Worm (Caenorhabditis elegans): ENCODE results near the gene T14A8.2.

The T14A8.2 gene

ce11 chrIV:7816402-7817102, 5.9 kb downstream of the T14A8.2 start:
- TF ChIP-seq aly-2 (tag; optimal IDR thresholded peaks at IDR 0.05) (no peak), unc-39 (tag; optimal IDR thresholded peaks at IDR 0.05) (no peak), lin-15B (tag; optimal IDR thresholded peaks at IDR 0.05) (no peak), nfya-1 (tag; optimal IDR thresholded peaks at IDR 0.05; ENCODE audit: insufficient read depth) (peak; percentile 11), unc-62 (GFP tag; optimal IDR thresholded peaks at IDR 0.05) (no peak), pha-4 (tag; optimal IDR thresholded peaks at IDR 0.05) (peak; percentile 4), sea-2 (GFP tag; optimal IDR thresholded peaks at IDR 0.05) (no peak), elt-2 (tag; optimal IDR thresholded peaks at IDR 0.05) (no peak), ceh-82 (tag; optimal IDR thresholded peaks at IDR 0.05) (no peak), nhr-43 (tag; optimal IDR thresholded peaks at IDR 0.05; ENCODE audit: poor library complexity, severe bottlenecking) (peak; percentile 38), egl-5 (tag; optimal IDR thresholded peaks at IDR 0.05) (peak; percentile 80), nhr-25 (tag; optimal IDR thresholded peaks at IDR 0.05) (no peak)

ce11 chrIV:7815683-7816183, 6.7 kb downstream of the T14A8.2 start, which contains the start of gene cdgs-1:
cdgs-1 (minus strand) TSS chrIV:7815733.
- TF ChIP-seq mdl-1 (tag; optimal IDR thresholded peaks at IDR 0.05) (peak; percentile 26), fkh-10 (GFP tag; optimal IDR thresholded peaks at IDR 0.05) (peak; percentile 72), hmg-11 (tag; optimal IDR thresholded peaks at IDR 0.05) (no peak), lsy-12 (tag; optimal IDR thresholded peaks at IDR 0.05) (no peak), pqm-1 (tag; optimal IDR thresholded peaks at IDR 0.05) (peak; percentile 1), elt-2 (tag; optimal IDR thresholded peaks at IDR 0.05) (peak; percentile 27), fkh-2 (tag; optimal IDR thresholded peaks at IDR 0.05) (peak; percentile 55), nhr-12 (tag; optimal IDR thresholded peaks at IDR 0.05) (no peak), egl-5 (tag; optimal IDR thresholded peaks at IDR 0.05) (peak; percentile 58), snpc-4 (tag; optimal IDR thresholded peaks at IDR 0.05) (peak; percentile 49), nhr-67 (tag; optimal IDR thresholded peaks at IDR 0.05) (no peak), ZK546.5 (tag; optimal IDR thresholded peaks at IDR 0.05) (no peak), jun-1 (tag; optimal IDR thresholded peaks at IDR 0.05) (no peak), nfya-1 (tag; optimal IDR thresholded peaks at IDR 0.05; ENCODE audit: insufficient read depth) (peak; percentile 69), pha-4 (tag; optimal IDR thresholded peaks at IDR 0.05) (peak; percentile 84)

ce11 chrIV:7812709-7813108, 9.7 kb downstream of the T14A8.2 start, which contains the start of gene zgpa-1:
zgpa-1 (minus strand) TSS chrIV:7812809.
- TF ChIP-seq pqm-1 (tag; optimal IDR thresholded peaks at IDR 0.05) (no peak), ztf-11 (tag; optimal IDR thresholded peaks at IDR 0.05) (no peak), eor-1 (tag; optimal IDR thresholded peaks at IDR 0.05) (no peak)

- TF ChIP-seq elt-1 (tag; optimal IDR thresholded peaks at IDR 0.05) (peak; percentile 83), skn-1 (tag; optimal IDR thresholded peaks at IDR 0.05) (no peak), lin-15B (tag; optimal IDR thresholded peaks at IDR 0.05) (no peak), jun-1 (tag; optimal IDR thresholded peaks at IDR 0.05) (no peak), lin-39 (tag; optimal IDR thresholded peaks at IDR 0.05) (no peak), pqm-1 (tag; optimal IDR thresholded peaks at IDR 0.05) (no peak), mml-1 (tag; optimal IDR thresholded peaks at IDR 0.05) (no peak)
Measured at ce11 chrIV:7808583-7808982, 13.8 kb downstream of the T14A8.2 start, which contains the start of gene C33H5.1. C33H5.1 (plus strand) TSS chrIV:7808912.

- TF ChIP-seq egl-27 (tag; optimal IDR thresholded peaks at IDR 0.05), result no peak
- TF ChIP-seq jun-1 (tag; optimal IDR thresholded peaks at IDR 0.05), result no peak
- TF ChIP-seq lin-15B (tag; optimal IDR thresholded peaks at IDR 0.05), result no peak
- no peak for TF ChIP-seq mdl-1 (tag; optimal IDR thresholded peaks at IDR 0.05)
- no peak for TF ChIP-seq nhr-237 (tag; optimal IDR thresholded peaks at IDR 0.05)
- TF ChIP-seq ceh-9 (tag; optimal IDR thresholded peaks at IDR 0.05), result no peak
- TF ChIP-seq ama-1 (optimal IDR thresholded peaks at IDR 0.05), result no peak
- no peak for TF ChIP-seq ceh-28 (tag; optimal IDR thresholded peaks at IDR 0.05)
- no peak for TF ChIP-seq hmg-11 (tag; optimal IDR thresholded peaks at IDR 0.05)
- no peak for TF ChIP-seq nhr-67 (tag; optimal IDR thresholded peaks at IDR 0.05)
- TF ChIP-seq aly-2 (tag; optimal IDR thresholded peaks at IDR 0.05), result no peak
- TF ChIP-seq elt-2 (tag; optimal IDR thresholded peaks at IDR 0.05), result no peak
- TF ChIP-seq unc-39 (tag; optimal IDR thresholded peaks at IDR 0.05), result no peak
- no peak for TF ChIP-seq fkh-2 (tag; optimal IDR thresholded peaks at IDR 0.05)
- TF ChIP-seq tbx-2 (tag; optimal IDR thresholded peaks at IDR 0.05), result no peak
- no peak for TF ChIP-seq eor-1 (tag; optimal IDR thresholded peaks at IDR 0.05)
Measured at ce11 chrIV:7804740-7805139, 17.7 kb downstream of the T14A8.2 start, which contains the start of gene C33H5.2. C33H5.2 (plus strand) TSS chrIV:7805040.

Measured in whole organism, L3 larva.